Fruit fly (Drosophila melanogaster) whole organism, embryonic: ENCODE data around the gene ND-B16.6.

ENCODE experiments used
- Abd-B ChIP-seq: fragments of 200-800 bp; sonication (Bioruptor generic); optimal IDR thresholded peaks from 2 replicates; lab custom pipeline; 2018; ENCODE audit warnings: missing biosample characterization, mild to moderate bottlenecking, missing genetic modification characterization, moderate library complexity
- Bteb2 ChIP-seq: fragments of 200-800 bp; sonication (Bioruptor generic); optimal IDR thresholded peaks from 2 replicates; lab custom pipeline; 2016; ENCODE audit warnings: missing biosample characterization, missing genetic modification characterization
- CG1024 ChIP-seq: fragments of 200-800 bp; sonication (Bioruptor generic); IDR thresholded peaks from 2 replicates; pipeline ENCODE4 v1.3.6; 2022; ENCODE audit warnings: missing biosample characterization, missing genetic modification characterization
- CG10321 ChIP-seq: fragments of 200-800 bp; sonication (Bioruptor generic); IDR thresholded peaks from 2 replicates; pipeline ENCODE4 v1.3.6; 2022; ENCODE audit warnings: missing biosample characterization, missing genetic modification characterization
- CG10959 ChIP-seq: fragments of 200-800 bp; sonication (Bioruptor generic); IDR thresholded peaks from 2 replicates; pipeline ENCODE4 v1.3.6; 2022; ENCODE audit warnings: missing biosample characterization, missing genetic modification characterization
- CG11398 ChIP-seq: fragments of 200-800 bp; sonication (Bioruptor generic); optimal IDR thresholded peaks from 2 replicates; lab custom pipeline; 2016; ENCODE audit warnings: missing biosample characterization, missing genetic modification characterization
- CG1233 ChIP-seq: fragments of 200-800 bp; sonication (Bioruptor generic); optimal IDR thresholded peaks from 4 replicates; lab custom pipeline; 2018; ENCODE audit warnings: missing biosample characterization, mild to moderate bottlenecking, missing genetic modification characterization
- CG13296 ChIP-seq: fragments of 200-800 bp; sonication (Bioruptor generic); optimal IDR thresholded peaks from 3 replicates; lab custom pipeline; 2018; ENCODE audit warnings: missing biosample characterization, mild to moderate bottlenecking, missing genetic modification characterization
- CG13624 ChIP-seq: fragments of 200-800 bp; sonication (Bioruptor generic); optimal IDR thresholded peaks from 2 replicates; lab custom pipeline; 2016; ENCODE audit warnings: missing biosample characterization, missing genetic modification characterization
- CG15269 ChIP-seq: fragments of 200-800 bp; sonication (Bioruptor generic); optimal IDR thresholded peaks from 2 replicates; lab custom pipeline; 2018; ENCODE audit warnings: missing biosample characterization, mild to moderate bottlenecking, missing genetic modification characterization, moderate library complexity
- CG15479 ChIP-seq: fragments of 200-800 bp; sonication (Bioruptor generic); optimal IDR thresholded peaks from 3 replicates; lab custom pipeline; 2019; ENCODE audit warnings: missing biosample characterization, mild to moderate bottlenecking, missing genetic modification characterization, moderate library complexity
- CG31224 ChIP-seq: fragments of 200-800 bp; sonication (Bioruptor generic); IDR thresholded peaks from 2 replicates; pipeline ENCODE4 v1.3.6; 2022; ENCODE audit warnings: missing biosample characterization, missing genetic modification characterization
- CG31365 ChIP-seq: fragments of 200-800 bp; sonication (Bioruptor generic); optimal IDR thresholded peaks from 2 replicates; lab custom pipeline; 2018; ENCODE audit warnings: missing biosample characterization, mild to moderate bottlenecking, missing genetic modification characterization
- CG31388 ChIP-seq: fragments of 200-800 bp; sonication (Bioruptor generic); optimal IDR thresholded peaks from 2 replicates; lab custom pipeline; 2016; ENCODE audit warnings: missing biosample characterization, missing genetic modification characterization
- CG3163 ChIP-seq: fragments of 200-800 bp; sonication (Bioruptor generic); optimal IDR thresholded peaks from 3 replicates; lab custom pipeline; 2016; ENCODE audit warnings: missing biosample characterization, missing genetic modification characterization
- CG33213 ChIP-seq: fragments of 200-800 bp; sonication (Bioruptor generic); optimal IDR thresholded peaks from 3 replicates; lab custom pipeline; 2016; ENCODE audit warnings: missing biosample characterization, missing genetic modification characterization
- CG3838 ChIP-seq: fragments of 200-800 bp; sonication (Bioruptor generic); optimal IDR thresholded peaks from 3 replicates; lab custom pipeline; 2016; ENCODE audit warnings: missing biosample characterization, missing genetic modification characterization
- CG4360 ChIP-seq: fragments of 200-800 bp; sonication (Bioruptor generic); IDR thresholded peaks from 2 replicates; pipeline ENCODE4 v1.3.6; 2022; ENCODE audit warnings: missing biosample characterization, missing genetic modification characterization
- CG43689 ChIP-seq: fragments of 200-800 bp; sonication (Bioruptor generic); IDR thresholded peaks from 2 replicates; pipeline ENCODE4 v1.3.6; 2022; ENCODE audit warnings: missing biosample characterization, missing genetic modification characterization
- CG5180 ChIP-seq: fragments of 200-800 bp; sonication (Bioruptor generic); optimal IDR thresholded peaks from 3 replicates; lab custom pipeline; 2017; ENCODE audit warnings: missing biosample characterization, missing genetic modification characterization, mild to moderate bottlenecking, moderate library complexity, missing genetic modification reagents
- CG7839 ChIP-seq: fragments of 200-800 bp; sonication (Bioruptor generic); optimal IDR thresholded peaks from 3 replicates; lab custom pipeline; 2018; ENCODE audit warnings: missing biosample characterization, mild to moderate bottlenecking, missing genetic modification characterization, moderate library complexity
- CG8290 ChIP-seq, 3 experiments: fragments of 200-800 bp; sonication (Bioruptor generic); optimal IDR thresholded peaks; 2 replicates each; lab custom pipeline; 2016 to 2019; ENCODE audit warnings: missing biosample characterization in 3 of 3, missing genetic modification characterization in 3 of 3, mild to moderate bottlenecking in 2 of 3, moderate library complexity in 1 of 3
- CG9437 ChIP-seq: fragments of 200-800 bp; sonication (Bioruptor generic); optimal IDR thresholded peaks from 2 replicates; lab custom pipeline; 2018; ENCODE audit warnings: missing biosample characterization, mild to moderate bottlenecking, missing genetic modification characterization
- CG9797 ChIP-seq: fragments of 200-800 bp; sonication (Bioruptor generic); optimal IDR thresholded peaks from 3 replicates; lab custom pipeline; 2018; ENCODE audit warnings: missing biosample characterization, mild to moderate bottlenecking, missing genetic modification characterization
- CHES-1-like ChIP-seq: fragments of 200-800 bp; sonication (Bioruptor generic); optimal IDR thresholded peaks from 2 replicates; lab custom pipeline; 2016; ENCODE audit warnings: missing biosample characterization, missing genetic modification characterization
- CTCF ChIP-seq: fragments of 200-800 bp; sonication (Bioruptor generic); optimal IDR thresholded peaks from 2 replicates; lab custom pipeline; 2017; ENCODE audit warnings: missing biosample characterization, mild to moderate bottlenecking, missing genetic modification characterization, moderate library complexity
- Dfd ChIP-seq, 2 experiments: fragments of >200 bp; optimal IDR thresholded peaks; 2 replicates each; lab custom pipeline; 2017; ENCODE audit warnings: missing biosample characterization in 2 of 2, missing genetic modification characterization in 2 of 2
- GATAe ChIP-seq: fragments of 200-800 bp; sonication (Bioruptor generic); conservative IDR thresholded peaks from 2 replicates; pipeline ENCODE4 v1.3.6; 2022; ENCODE audit warnings: missing biosample characterization, missing genetic modification characterization
- Hmr ChIP-seq: fragments of 200-800 bp; sonication (Bioruptor generic); optimal IDR thresholded peaks from 3 replicates; lab custom pipeline; 2017; ENCODE audit warnings: mild to moderate bottlenecking, missing biosample characterization, missing genetic modification reagents, missing genetic modification characterization
- Hsf ChIP-seq: fragments of 200-800 bp; sonication (Bioruptor generic); optimal IDR thresholded peaks from 3 replicates; lab custom pipeline; 2016; ENCODE audit warnings: missing biosample characterization, missing genetic modification characterization
- NFAT ChIP-seq: fragments of 200-800 bp; sonication (Bioruptor generic); IDR thresholded peaks from 2 replicates; pipeline ENCODE4 v1.3.6; 2022; ENCODE audit warnings: missing biosample characterization, missing genetic modification characterization
- NK7.1 ChIP-seq: fragments of 200-800 bp; sonication (Bioruptor generic); optimal IDR thresholded peaks from 3 replicates; lab custom pipeline; 2016; ENCODE audit warnings: missing biosample characterization, missing genetic modification characterization
- Nf-YA ChIP-seq: fragments of 200-800 bp; sonication (Bioruptor generic); IDR thresholded peaks from 2 replicates; pipeline ENCODE4 v1.3.6; 2022; ENCODE audit warnings: missing biosample characterization, missing genetic modification characterization
- Sin3A ChIP-seq: fragments of >200 bp; optimal IDR thresholded peaks from 2 replicates; lab custom pipeline; 2018
- bcd ChIP-seq: fragments of 200-800 bp; sonication (Bioruptor generic); optimal IDR thresholded peaks from 2 replicates; lab custom pipeline; 2017; ENCODE audit warnings: missing biosample characterization, mild to moderate bottlenecking, missing genetic modification characterization
- btn ChIP-seq: fragments of 200-800 bp; sonication (Bioruptor generic); optimal IDR thresholded peaks from 2 replicates; lab custom pipeline; 2016; ENCODE audit warnings: missing biosample characterization, missing genetic modification characterization
- cad ChIP-seq: fragments of >200 bp; optimal IDR thresholded peaks from 2 replicates; lab custom pipeline; 2017; ENCODE audit warnings: missing biosample characterization, missing genetic modification characterization
- dm ChIP-seq: fragments of 200-800 bp; sonication (Bioruptor generic); optimal IDR thresholded peaks from 3 replicates; lab custom pipeline; 2016; ENCODE audit warnings: missing biosample characterization, missing genetic modification characterization
- dysf ChIP-seq: fragments of 200-800 bp; sonication (Bioruptor generic); IDR thresholded peaks from 3 replicates; pipeline ENCODE4 v1.3.6; 2022; ENCODE audit warnings: missing biosample characterization, missing genetic modification characterization
- grau ChIP-seq: fragments of 200-800 bp; optimal IDR thresholded peaks from 3 replicates; lab custom pipeline; 2019; ENCODE audit warnings: missing biosample characterization, mild to moderate bottlenecking, missing genetic modification characterization, moderate library complexity
- luna ChIP-seq: fragments of 200-800 bp; sonication (Bioruptor generic); optimal IDR thresholded peaks from 2 replicates; lab custom pipeline; 2016; ENCODE audit warnings: missing biosample characterization, missing genetic modification characterization
- nerfin-1 ChIP-seq: fragments of 200-800 bp; sonication (Bioruptor generic); optimal IDR thresholded peaks from 3 replicates; lab custom pipeline; 2019; ENCODE audit warnings: missing biosample characterization, mild to moderate bottlenecking, missing genetic modification characterization, moderate library complexity
- otp ChIP-seq: fragments of 200-800 bp; sonication (Bioruptor generic); IDR thresholded peaks from 3 replicates; pipeline ENCODE4, ENCODE4 v1.3.6; 2022; ENCODE audit warnings: missing biosample characterization, missing genetic modification characterization
- row ChIP-seq: fragments of 200-800 bp; sonication (Bioruptor generic); IDR thresholded peaks from 3 replicates; pipeline ENCODE4 v1.3.6; 2022; ENCODE audit warnings: missing biosample characterization, missing genetic modification characterization
- run ChIP-seq: fragments of 200-800 bp; sonication (Bioruptor generic); optimal IDR thresholded peaks from 3 replicates; lab custom pipeline; 2018; ENCODE audit warnings: missing biosample characterization, mild to moderate bottlenecking, missing genetic modification characterization
- slbo ChIP-seq: fragments of 200-800 bp; sonication (Bioruptor generic); IDR thresholded peaks from 2 replicates; pipeline ENCODE4 v1.3.6; 2022; ENCODE audit warnings: missing biosample characterization, missing genetic modification characterization
- so ChIP-seq: fragments of 200-800 bp; sonication (Bioruptor generic); IDR thresholded peaks from 3 replicates; pipeline ENCODE4 v1.3.6; 2022; ENCODE audit warnings: missing biosample characterization, missing genetic modification characterization
- sob ChIP-seq: fragments of 200-800 bp; sonication (Bioruptor generic); IDR thresholded peaks from 2 replicates; pipeline ENCODE4 v1.3.6; 2022; ENCODE audit warnings: missing biosample characterization, missing genetic modification characterization
- sug ChIP-seq: fragments of 200-800 bp; optimal IDR thresholded peaks from 2 replicates; lab custom pipeline; 2019; ENCODE audit warnings: missing biosample characterization, mild to moderate bottlenecking, missing genetic modification characterization, moderate library complexity
- tap ChIP-seq: fragments of 200-800 bp; optimal IDR thresholded peaks from 3 replicates; lab custom pipeline; 2019; ENCODE audit warnings: missing biosample characterization, mild to moderate bottlenecking, missing genetic modification characterization, moderate library complexity
- toy ChIP-seq: fragments of 200-800 bp; sonication (Bioruptor generic); IDR thresholded peaks from 2 replicates; pipeline ENCODE4 v1.3.6; 2022; ENCODE audit warnings: missing biosample characterization, missing genetic modification characterization
- unc-4 ChIP-seq: fragments of 200-800 bp; sonication (Bioruptor generic); IDR thresholded peaks from 2 replicates; pipeline ENCODE4 v1.3.6; 2022; ENCODE audit warnings: missing biosample characterization, missing genetic modification characterization; ENCODE audit not compliant: partially characterized antibody
- wor ChIP-seq: fragments of 200-800 bp; sonication (Bioruptor generic); IDR thresholded peaks from 2 replicates; pipeline ENCODE4 v1.3.6; 2022; ENCODE audit warnings: missing biosample characterization, missing genetic modification characterization

The ND-B16.6 gene

DNA sequence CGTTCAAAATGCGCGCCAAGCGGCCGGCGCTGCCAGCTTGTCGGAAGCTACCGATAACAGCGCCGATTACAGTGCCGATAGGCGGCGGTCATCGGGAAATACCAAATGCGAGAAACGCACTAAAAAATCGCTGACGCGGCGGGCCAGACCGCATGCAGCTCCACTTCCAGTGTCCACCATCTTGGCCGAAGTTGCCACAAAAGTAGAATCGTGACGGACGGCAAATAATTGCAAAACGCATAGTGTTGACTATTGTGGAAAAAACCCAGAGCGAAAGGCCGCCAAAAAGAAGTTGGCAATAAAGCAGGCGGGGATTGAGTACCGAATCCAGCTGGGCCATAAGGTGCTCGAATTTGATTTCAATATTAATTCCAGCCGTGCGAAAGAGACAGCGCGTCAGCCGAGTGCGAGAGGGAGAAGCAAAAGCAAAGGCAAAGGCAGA is 3.3 kb downstream of the ND-B16.6 start, which contains the start of gene CG3847 (continued):
- peak; percentile 83 for TF ChIP-seq Hmr (GFP tag; lab: Kevin White, UChicago)
- peak; percentile 72 for TF ChIP-seq sob
- TF ChIP-seq dm, result peak; percentile 65
- TF ChIP-seq CG9797 (GFP tag; lab: Kevin White, UChicago), result peak; percentile 87
- TF ChIP-seq Bteb2, result peak; percentile 44
- TF ChIP-seq CHES-1-like, result peak; percentile 66
- no peak for TF ChIP-seq CG3838 (GFP tag; lab: Kevin White, UChicago)
- no peak for TF ChIP-seq CG43689 (GFP tag; lab: Robert Waterston, UW)
- peak; percentile 68 for TF ChIP-seq NFAT (GFP tag; lab: Robert Waterston, UW)
- no peak for TF ChIP-seq nerfin-1 (tag; lab: Kevin White, UChicago)
- TF ChIP-seq CG15269, result peak; percentile 14
- peak; percentile 8 for TF ChIP-seq CG7839
- TF ChIP-seq CTCF, result peak; percentile 37
- TF ChIP-seq Dfd (GFP tag; optimal IDR thresholded peaks at IDR 0.05; lab: Kevin White, UChicago), result no peak
- TF ChIP-seq GATAe (GFP tag; lab: Robert Waterston, UW), result no peak
- no peak for TF ChIP-seq CG31365 (tag; lab: Kevin White, UChicago)
- no peak for TF ChIP-seq CG5180
- TF ChIP-seq Nf-YA, result no peak
- peak; percentile 30 for TF ChIP-seq bcd
- no peak for TF ChIP-seq Abd-B (GFP tag; lab: Kevin White, UChicago)
- no peak for TF ChIP-seq run (tag; lab: Kevin White, UChicago)
- peak; percentile 47; the same call in 1 of the 3 replicates for TF ChIP-seq so
- no peak for TF ChIP-seq wor
- no peak for TF ChIP-seq btn (GFP tag; lab: Kevin White, UChicago)
- TF ChIP-seq row, result peak; percentile 48; the same call in 1 of the 3 replicates
- no peak for TF ChIP-seq CG10959
- TF ChIP-seq CG10321, result peak; percentile 56; the same call in 1 of the 2 replicates
- peak; percentile 30 for TF ChIP-seq CG3163
- peak; percentile 55 for TF ChIP-seq sug (tag; lab: Kevin White, UChicago)
- TF ChIP-seq CG1233 (GFP tag; lab: Kevin White, UChicago), result peak; percentile 19
- peak; percentile 78 for TF ChIP-seq CG33213 (GFP tag; lab: Kevin White, UChicago)
- peak; percentile 65 for TF ChIP-seq slbo (GFP tag; lab: Robert Waterston, UW)
- TF ChIP-seq grau, result peak; percentile 32
- peak; percentile 25 for TF ChIP-seq Hsf
- peak; percentile 41; the same call in 1 of the 3 replicates for TF ChIP-seq dysf (GFP tag; lab: Robert Waterston, UW)
- TF ChIP-seq CG15479, result no peak
- TF ChIP-seq toy (GFP tag; lab: Robert Waterston, UW), result no peak
- peak; percentile 22 for TF ChIP-seq CG9437 (GFP tag; lab: Kevin White, UChicago)
- no peak for TF ChIP-seq NK7.1
- TF ChIP-seq unc-4, result peak; percentile 69
- 0 out of 3 replicates have a peak, but pooled peaks have one; percentile 48 for TF ChIP-seq otp (GFP tag; lab: Robert Waterston, UW)
- peak; percentile 46 for TF ChIP-seq CG8290 (GFP tag; optimal IDR thresholded peaks at IDR 0.05; lab: Kevin White, UChicago)
- TF ChIP-seq CG8290 (tag; optimal IDR thresholded peaks at IDR 0.05; lab: Kevin White, UChicago), result peak in 1 of 2 experiments; percentile 74
- no peak for TF ChIP-seq CG13296
- no peak for TF ChIP-seq CG4360 (GFP tag; lab: Robert Waterston, UW)
- TF ChIP-seq CG31388 (GFP tag; lab: Kevin White, UChicago), result no peak
- peak; percentile 80 for TF ChIP-seq Sin3A (lab: Kevin White, UChicago)
- TF ChIP-seq CG31224, result no peak
- TF ChIP-seq cad (GFP tag; lab: Kevin White, UChicago), result no peak
- no peak for TF ChIP-seq CG11398
- no peak for TF ChIP-seq CG1024
- peak; percentile 69 for TF ChIP-seq CG13624 (GFP tag; lab: Kevin White, UChicago)
- no peak for TF ChIP-seq luna
- no peak for TF ChIP-seq tap (tag; lab: Kevin White, UChicago)
